Worm (Caenorhabditis elegans): Measurements from ENCODE around the gene Y54F10BM.20.

ce11 chrIII:2281975-2282957, 25.8 kb upstream of the Y54F10BM.20 start, which contains the start of gene Y54F10BM.3:
- no peak for TF ChIP-seq repo-1 (tag; optimal IDR thresholded peaks at IDR 0.05)
- TF ChIP-seq sea-2 (GFP tag; IDR thresholded peaks at IDR 0.05) = no peak
- no peak for TF ChIP-seq cebp-1 (GFP tag; IDR thresholded peaks at IDR 0.05)
- no peak for TF ChIP-seq cebp-1 (tag; optimal IDR thresholded peaks at IDR 0.05)
- TF ChIP-seq B0019.2 (GFP tag; conservative IDR thresholded peaks at IDR 0.05) = no peak
- TF ChIP-seq F49E8.2 (tag; optimal IDR thresholded peaks at IDR 0.05; ENCODE audit: insufficient read depth) = no peak
